Worm (Caenorhabditis elegans): ENCODE data around the gene M163.21.

M163.21 gene

DNA sequence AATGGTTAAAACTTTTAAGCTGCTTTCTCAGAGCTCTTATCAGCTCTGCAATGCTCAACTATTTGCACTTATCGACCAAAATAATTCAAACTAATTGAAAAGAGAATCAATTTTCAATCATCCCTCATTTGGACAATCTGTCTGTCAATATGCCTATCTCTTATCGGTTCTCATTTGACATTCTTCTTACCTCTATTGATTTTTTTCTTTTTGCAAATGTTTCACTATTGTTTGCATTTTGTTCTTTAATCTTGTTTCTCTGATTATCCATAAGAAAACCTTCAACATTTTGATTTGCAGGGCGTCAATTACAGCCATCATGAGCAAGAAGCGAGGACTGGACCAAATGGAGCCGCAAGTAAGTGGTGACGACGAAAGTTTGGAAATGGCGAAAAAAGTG, 49.9 kb downstream of the M163.21 start, which contains the start of gene D1025.10:
TSS of gene D1025.10 (plus strand) at position 301 of the 400 bp plus-strand sequence.
- TF ChIP-seq ztf-29 (GFP tag; IDR thresholded peaks at IDR 0.05): no peak
- TF ChIP-seq flt-1 (GFP tag; IDR thresholded peaks at IDR 0.05): no peak
- no peak for TF ChIP-seq T22C8.4 (GFP tag; IDR thresholded peaks at IDR 0.05)
